Worm (Caenorhabditis elegans): Measurements from ENCODE around the gene sru-18.

sru-18 gene

DNA sequence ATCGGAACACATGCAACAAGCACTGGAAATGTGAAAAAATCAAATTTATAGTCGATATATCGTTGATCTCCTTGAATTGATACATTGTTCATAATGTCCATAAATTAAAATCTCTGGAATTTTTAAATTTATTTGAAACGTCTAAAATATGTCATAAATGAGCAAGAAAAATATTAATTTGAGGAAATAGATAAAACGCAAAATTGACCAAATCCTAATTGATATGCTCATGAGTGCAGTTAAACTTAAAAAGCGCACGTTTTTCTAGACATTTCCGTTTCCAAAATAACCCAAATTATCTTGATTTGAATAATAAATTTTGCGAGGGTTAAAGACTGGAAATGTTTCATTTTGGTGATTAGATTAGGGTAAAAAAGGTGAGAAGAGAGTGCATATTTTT, 20.5 kb downstream of the sru-18 start, which contains the start of gene sru-13:
sru-13 (minus strand) TSS at position 101 of the 400 bp plus-strand sequence.
- TF ChIP-seq pha-4 (tag; optimal IDR thresholded peaks at IDR 0.05) = no peak
- TF ChIP-seq cebp-2 (GFP tag; IDR thresholded peaks at IDR 0.05) = no peak
- no peak for TF ChIP-seq ama-1 (optimal IDR thresholded peaks at IDR 0.05)
- TF ChIP-seq ama-1 (GFP tag; optimal IDR thresholded peaks at IDR 0.05) = no peak
- no peak for TF ChIP-seq nfya-2 (GFP tag; IDR thresholded peaks at IDR 0.05)
- no peak for TF ChIP-seq lsl-1 (GFP tag; optimal IDR thresholded peaks at IDR 0.05)
- TF ChIP-seq rpc-1 (optimal IDR thresholded peaks at IDR 0.05) = no peak
- TF ChIP-seq rpc-1 (tag; optimal IDR thresholded peaks at IDR 0.05) = no peak
- no peak for TF ChIP-seq fkh-3 (tag; optimal IDR thresholded peaks at IDR 0.05)
- TF ChIP-seq aptf-2 (GFP tag; conservative IDR thresholded peaks at IDR 0.05) = no peak
- TF ChIP-seq tlf-1 (GFP tag; optimal IDR thresholded peaks at IDR 0.05) = no peak
- no peak for TF ChIP-seq him-1 (tag; optimal IDR thresholded peaks at IDR 0.05)
- no peak for TF ChIP-seq attf-3 (GFP tag; conservative IDR thresholded peaks at IDR 0.05)
- no peak for TF ChIP-seq hsf-1 (GFP tag; IDR thresholded peaks at IDR 0.05)
- no peak for TF ChIP-seq Y53G8AR.9 (GFP tag; conservative IDR thresholded peaks at IDR 0.05)
- no peak for TF ChIP-seq ceh-40 (GFP tag; IDR thresholded peaks at IDR 0.05)
- no peak for TF ChIP-seq nhr-179 (tag; optimal IDR thresholded peaks at IDR 0.05)
- TF ChIP-seq K12H6.12 (tag; optimal IDR thresholded peaks at IDR 0.05) = no peak
- TF ChIP-seq madf-10 (tag; optimal IDR thresholded peaks at IDR 0.05) = no peak
- no peak for TF ChIP-seq T07F8.4 (tag; optimal IDR thresholded peaks at IDR 0.05)
- TF ChIP-seq madf-8 (GFP tag; conservative IDR thresholded peaks at IDR 0.05) = no peak
- TF ChIP-seq sptf-2 (GFP tag; optimal IDR thresholded peaks at IDR 0.05) = no peak

DNA sequence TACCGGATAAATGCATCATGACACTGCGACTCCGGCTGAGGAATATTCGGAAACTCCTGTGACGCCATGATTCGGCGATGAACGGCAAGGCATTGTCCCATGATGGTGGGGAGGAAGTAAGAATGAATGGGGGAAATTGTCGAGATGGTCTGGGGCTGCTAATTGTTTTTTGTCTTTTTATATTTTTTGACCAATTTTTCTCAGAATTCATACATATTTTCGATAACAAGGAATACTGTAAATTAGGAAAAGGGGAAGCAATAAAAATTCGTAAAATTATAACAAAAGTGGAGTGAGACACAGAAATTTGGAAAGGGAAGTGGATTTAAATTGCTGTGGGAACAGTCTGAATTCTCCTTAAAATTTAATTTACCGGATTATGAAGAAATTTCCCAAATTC, 23.4 kb downstream of the sru-18 start, which contains the start of gene eak-4:
eak-4 (minus strand) TSS at position 101 of the 400 bp plus-strand sequence.
- TF ChIP-seq sea-2 (GFP tag; IDR thresholded peaks at IDR 0.05) = no peak
- no peak for TF ChIP-seq F57C9.4 (tag; optimal IDR thresholded peaks at IDR 0.05)
- no peak for TF ChIP-seq cebp-1 (GFP tag; IDR thresholded peaks at IDR 0.05)
- TF ChIP-seq cebp-1 (tag; optimal IDR thresholded peaks at IDR 0.05) = no peak
- no peak for TF ChIP-seq nfya-2 (GFP tag; IDR thresholded peaks at IDR 0.05)
- no peak for TF ChIP-seq fkh-3 (tag; optimal IDR thresholded peaks at IDR 0.05)
- TF ChIP-seq rcor-1 (GFP tag; IDR thresholded peaks at IDR 0.05) = no peak
- TF ChIP-seq madf-3 (GFP tag; IDR thresholded peaks at IDR 0.05) = no peak

DNA sequence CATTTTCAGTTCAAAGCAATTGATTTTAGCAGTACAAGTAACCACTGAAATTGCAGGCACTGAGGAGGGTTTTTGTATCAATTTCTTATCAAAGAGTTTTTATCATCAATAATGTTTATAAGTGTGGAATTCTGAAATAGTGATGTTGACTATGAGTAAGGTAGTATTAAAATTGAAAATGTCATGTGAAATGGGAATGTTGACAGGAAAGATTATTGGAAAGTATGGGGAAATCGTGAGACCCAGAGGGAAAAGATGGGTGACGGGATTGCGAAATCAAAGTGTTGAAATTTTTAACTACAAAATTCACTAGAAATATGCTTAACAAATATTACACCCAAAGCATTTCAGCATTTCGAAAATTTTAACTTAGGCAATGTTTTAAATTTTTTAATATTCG, 25.2 kb downstream of the sru-18 start, which contains the start of gene F53B2.8:
F53B2.8 (minus strand) TSS at position 180 of the 400 bp plus-strand sequence.
- TF ChIP-seq die-1 (tag; optimal IDR thresholded peaks at IDR 0.05) (no peak), Y56A3A.18 (GFP tag; IDR thresholded peaks at IDR 0.05) (0 out of 2 replicates have a peak, but pooled peaks have one; percentile 35), hsf-1 (GFP tag; IDR thresholded peaks at IDR 0.05) (no peak), lsy-27 (tag; optimal IDR thresholded peaks at IDR 0.05; ENCODE audit: borderline replicate concordance, insufficient read depth) (no peak), B0261.1 (tag; optimal IDR thresholded peaks at IDR 0.05) (no peak), egl-18 (GFP tag; IDR thresholded peaks at IDR 0.05) (no peak), nhr-80 (tag; optimal IDR thresholded peaks at IDR 0.05) (peak; percentile 91), pha-4 (tag; optimal IDR thresholded peaks at IDR 0.05) (peak; percentile 85), bed-1 (GFP tag; IDR thresholded peaks at IDR 0.05) (no peak), B0035.1 (tag; optimal IDR thresholded peaks at IDR 0.05) (no peak), unc-62 (GFP tag; optimal IDR thresholded peaks at IDR 0.05) (peak; percentile 83), lsl-1 (GFP tag; optimal IDR thresholded peaks at IDR 0.05) (no peak), atf-7 (tag; optimal IDR thresholded peaks at IDR 0.05) (peak; percentile 19), cebp-1 (GFP tag; IDR thresholded peaks at IDR 0.05) (peak; percentile 98), cebp-1 (tag; optimal IDR thresholded peaks at IDR 0.05) (peak; percentile 99), zfh-2 (GFP tag; conservative IDR thresholded peaks at IDR 0.05) (no peak), hrde-1 (tag; optimal IDR thresholded peaks at IDR 0.05; ENCODE audit: borderline replicate concordance) (no peak), F49E8.2 (tag; optimal IDR thresholded peaks at IDR 0.05; ENCODE audit: insufficient read depth) (no peak), rcor-1 (GFP tag; IDR thresholded peaks at IDR 0.05) (no peak), ets-4 (GFP tag; optimal IDR thresholded peaks at IDR 0.05) (no peak), attf-5 (GFP tag; optimal IDR thresholded peaks at IDR 0.05) (peak; percentile 84), let-607 (tag; optimal IDR thresholded peaks at IDR 0.05) (no peak)
